Worm (Caenorhabditis elegans) whole organism, L4 larva: ENCODE data around the gene C27B7.5.

Experiments
- D1046.2 ChIP-seq: fragments of 200-800 bp; sonication (Bioruptor generic); IDR thresholded peaks from 2 replicates; pipeline ENCODE4 v1.3.6; 2022; ENCODE audit warnings: missing genetic modification characterization, missing compliant biosample characterization
- F10B5.3 ChIP-seq: sonication (generic microtip); optimal IDR thresholded peaks from 2 replicates; lab custom pipeline; 2016; ENCODE audit warnings: mild to moderate bottlenecking, missing genetic modification characterization, missing compliant biosample characterization
- F37D6.2 ChIP-seq: sonication (generic microtip); optimal IDR thresholded peaks from 2 replicates; lab custom pipeline; 2016; ENCODE audit warnings: mild to moderate bottlenecking, missing genetic modification characterization, missing compliant biosample characterization
- F44E2.7 ChIP-seq: fragments of 200-800 bp; sonication (Bioruptor generic); IDR thresholded peaks from 2 replicates; pipeline ENCODE4 v2.1.2; 2022; ENCODE audit warnings: missing genetic modification characterization, missing compliant biosample characterization
- F49E8.2 ChIP-seq: sonication (generic microtip); optimal IDR thresholded peaks from 2 replicates; lab custom pipeline; 2016; ENCODE audit warnings: missing compliant biosample characterization, mild to moderate bottlenecking, missing genetic modification characterization, borderline replicate concordance
- T26A8.4 ChIP-seq: fragments of 200-800 bp; sonication (Bioruptor generic); IDR thresholded peaks from 2 replicates; pipeline ENCODE4 v1.3.6; 2022; ENCODE audit warnings: missing genetic modification characterization, missing compliant biosample characterization
- Y105C5A.15 ChIP-seq: fragments of 200-800 bp; sonication (Bioruptor generic); IDR thresholded peaks from 2 replicates; pipeline ENCODE4 v1.3.6; 2022; ENCODE audit warnings: missing genetic modification characterization, missing compliant biosample characterization
- Y5F2A.4 ChIP-seq: fragments of 200-800 bp; sonication (Bioruptor generic); optimal IDR thresholded peaks from 2 replicates; lab custom pipeline; 2018; ENCODE audit warnings: mild to moderate bottlenecking, missing genetic modification characterization, missing compliant biosample characterization
- ZK546.5 ChIP-seq, 2 experiments: sonication (generic microtip); optimal IDR thresholded peaks; 2 replicates each; lab custom pipeline; 2017; ENCODE audit warnings: missing biosample characterization in 2 of 2, missing genetic modification characterization in 2 of 2
- arid-1 ChIP-seq: fragments of 200-800 bp; sonication (Bioruptor generic); conservative IDR thresholded peaks from 2 replicates; pipeline ENCODE4 v1.3.6; 2022; ENCODE audit warnings: missing genetic modification reagents, missing genetic modification characterization, missing compliant biosample characterization
- attf-4 ChIP-seq: sonication (generic microtip); optimal IDR thresholded peaks from 3 replicates; lab custom pipeline; 2017; ENCODE audit warnings: missing biosample characterization, missing genetic modification characterization
- ceh-20 ChIP-seq: fragments of 200-800 bp; sonication (Bioruptor generic); IDR thresholded peaks from 2 replicates; pipeline ENCODE4 v1.3.6; 2022; ENCODE audit warnings: missing genetic modification reagents, missing genetic modification characterization, missing compliant biosample characterization
- ceh-62 ChIP-seq: sonication (generic microtip); optimal IDR thresholded peaks from 2 replicates; lab custom pipeline; 2017; ENCODE audit warnings: missing biosample characterization, missing genetic modification characterization
- ceh-82 ChIP-seq: sonication (generic microtip); optimal IDR thresholded peaks from 2 replicates; lab custom pipeline; 2017; ENCODE audit warnings: missing biosample characterization, missing genetic modification characterization
- ces-1 ChIP-seq: fragments of 150-350 bp; sonication (generic microtip); optimal IDR thresholded peaks from 4 replicates; lab custom pipeline; 2014; ENCODE audit warnings: missing biosample characterization, missing genetic modification reagents, missing genetic modification characterization
- daf-12 ChIP-seq: fragments of 150-350 bp; optimal IDR thresholded peaks from 2 replicates; lab custom pipeline; 2014; ENCODE audit warnings: missing biosample characterization, missing genetic modification reagents, missing genetic modification characterization
- daf-8 ChIP-seq: fragments of 200-800 bp; sonication (Bioruptor generic); IDR thresholded peaks from 2 replicates; pipeline ENCODE4 v1.3.6; 2022; ENCODE audit warnings: missing genetic modification characterization, missing compliant biosample characterization
- dmd-6 ChIP-seq: fragments of 200-800 bp; sonication (Bioruptor generic); IDR thresholded peaks from 2 replicates; pipeline ENCODE4 v1.3.6; 2022; ENCODE audit warnings: missing genetic modification reagents, missing genetic modification characterization, missing compliant biosample characterization
- dmd-8 ChIP-seq: fragments of 200-800 bp; sonication (Bioruptor generic); IDR thresholded peaks from 2 replicates; pipeline ENCODE4 v1.3.6; 2022; ENCODE audit warnings: missing genetic modification characterization, missing compliant biosample characterization
- dmd-9 ChIP-seq: fragments of 200-800 bp; sonication (Bioruptor generic); IDR thresholded peaks from 2 replicates; pipeline ENCODE4 v1.3.6; 2022; ENCODE audit warnings: missing genetic modification reagents, missing genetic modification characterization, missing compliant biosample characterization
- fkh-10 ChIP-seq: fragments of 150-350 bp; optimal IDR thresholded peaks from 2 replicates; lab custom pipeline; 2014; ENCODE audit warnings: missing biosample characterization, missing genetic modification reagents, missing genetic modification characterization
- fos-1 ChIP-seq: fragments of 150-350 bp; optimal IDR thresholded peaks from 2 replicates; lab custom pipeline; 2014; ENCODE audit warnings: missing biosample characterization, missing genetic modification characterization
- hlh-30 ChIP-seq: sonication (generic microtip); optimal IDR thresholded peaks from 2 replicates; lab custom pipeline; 2017; ENCODE audit warnings: antibody characterized with exemption, mild to moderate bottlenecking, missing genetic modification characterization, missing compliant biosample characterization; ENCODE audit not compliant: insufficient read depth
- hmg-1.1 ChIP-seq: fragments of 200-800 bp; sonication (Bioruptor generic); IDR thresholded peaks from 2 replicates; pipeline ENCODE4 v1.3.6; 2022; ENCODE audit warnings: missing genetic modification reagents, missing genetic modification characterization, missing compliant biosample characterization
- jun-1 ChIP-seq: fragments of 150-350 bp; optimal IDR thresholded peaks from 2 replicates; lab custom pipeline; 2014; ENCODE audit warnings: missing biosample characterization, missing genetic modification reagents, missing genetic modification characterization
- lim-7 ChIP-seq: fragments of 200-800 bp; sonication (Bioruptor generic); IDR thresholded peaks from 2 replicates; pipeline ENCODE4 v1.3.6; 2022; ENCODE audit warnings: missing genetic modification characterization, missing compliant biosample characterization
- lin-1 ChIP-seq: fragments of 200-800 bp; sonication (Bioruptor generic); IDR thresholded peaks from 2 replicates; pipeline ENCODE4 v1.3.6; 2022; ENCODE audit warnings: missing genetic modification reagents, missing genetic modification characterization, missing compliant biosample characterization
- lin-15B ChIP-seq: fragments of 150-350 bp; sonication (generic microtip); optimal IDR thresholded peaks from 3 replicates; lab custom pipeline; 2014; ENCODE audit warnings: missing biosample characterization, missing genetic modification characterization
- lin-29 ChIP-seq: fragments of 200-800 bp; sonication (Bioruptor generic); IDR thresholded peaks from 2 replicates; pipeline ENCODE4 v1.3.6; 2022; ENCODE audit warnings: missing genetic modification reagents, missing genetic modification characterization, missing compliant biosample characterization
- lin-38 ChIP-seq: fragments of 200-800 bp; sonication (Bioruptor generic); IDR thresholded peaks from 2 replicates; pipeline ENCODE4 v1.3.6; 2022; ENCODE audit warnings: missing genetic modification reagents, missing genetic modification characterization, missing compliant biosample characterization
- lir-3 ChIP-seq: sonication (generic microtip); optimal IDR thresholded peaks from 2 replicates; lab custom pipeline; 2016; ENCODE audit warnings: mild to moderate bottlenecking, missing genetic modification characterization, missing compliant biosample characterization
- mdt-29 ChIP-seq: fragments of 200-800 bp; sonication (Bioruptor generic); IDR thresholded peaks from 2 replicates; pipeline ENCODE4 v1.3.6; 2022; ENCODE audit warnings: missing genetic modification reagents, missing genetic modification characterization, missing compliant biosample characterization
- mep-1 ChIP-seq: fragments of 150-350 bp; sonication (generic microtip); optimal IDR thresholded peaks from 3 replicates; lab custom pipeline; 2014; ENCODE audit warnings: missing biosample characterization, missing genetic modification characterization
- mxl-3 ChIP-seq: fragments of 200-800 bp; sonication (Bioruptor generic); optimal IDR thresholded peaks from 2 replicates; lab custom pipeline; 2018; ENCODE audit warnings: mild to moderate bottlenecking, missing genetic modification characterization, missing compliant biosample characterization
- nhr-28 ChIP-seq: fragments of 150-350 bp; optimal IDR thresholded peaks from 2 replicates; lab custom pipeline; 2014; ENCODE audit warnings: missing biosample characterization, missing genetic modification characterization
- nhr-41 ChIP-seq: fragments of 200-800 bp; sonication (Bioruptor generic); IDR thresholded peaks from 2 replicates; pipeline ENCODE4 v1.3.6; 2022; ENCODE audit warnings: missing genetic modification reagents, missing genetic modification characterization, missing compliant biosample characterization
- nhr-48 ChIP-seq: sonication (generic microtip); optimal IDR thresholded peaks from 2 replicates; lab custom pipeline; 2016; ENCODE audit warnings: mild to moderate bottlenecking, missing genetic modification characterization, missing compliant biosample characterization
- nhr-6 ChIP-seq: fragments of 150-350 bp; optimal IDR thresholded peaks from 2 replicates; lab custom pipeline; 2014; ENCODE audit warnings: missing biosample characterization, missing genetic modification characterization
- nhr-76 ChIP-seq: fragments of 150-350 bp; optimal IDR thresholded peaks from 2 replicates; lab custom pipeline; 2014; ENCODE audit warnings: missing biosample characterization, missing genetic modification characterization
- nhr-77 ChIP-seq: fragments of 150-350 bp; optimal IDR thresholded peaks from 2 replicates; lab custom pipeline; 2014; ENCODE audit warnings: missing biosample characterization, missing genetic modification characterization
- pha-4 ChIP-seq, 2 experiments: fragments of 150-350 bp in 1 of 2; fragments of 200-800 bp in 1 of 2; sonication (Bioruptor generic) in 1 of 2; IDR thresholded peaks in 1 of 2; optimal IDR thresholded peaks in 1 of 2; 2 replicates each; pipeline versions ENCODE4 v1.3.6 to Lab custom; 2014 to 2022; ENCODE audit warnings: missing genetic modification characterization in 2 of 2, missing genetic modification reagents in 2 of 2, missing biosample characterization in 1 of 2, missing compliant biosample characterization in 1 of 2
- php-3 ChIP-seq: fragments of 200-800 bp; sonication (Bioruptor generic); IDR thresholded peaks from 2 replicates; pipeline ENCODE4 v1.3.6; 2022; ENCODE audit warnings: missing genetic modification reagents, missing genetic modification characterization, missing compliant biosample characterization
- saeg-2 ChIP-seq: fragments of 200-800 bp; sonication (Bioruptor generic); IDR thresholded peaks from 2 replicates; pipeline ENCODE4 v1.3.6; 2022; ENCODE audit warnings: missing genetic modification reagents, missing genetic modification characterization, missing compliant biosample characterization
- set-16 ChIP-seq: fragments of 200-800 bp; sonication (Bioruptor generic); IDR thresholded peaks from 2 replicates; pipeline ENCODE4 v1.3.6; 2022; ENCODE audit warnings: missing genetic modification reagents, missing genetic modification characterization, missing compliant biosample characterization
- snpc-1.2 ChIP-seq: fragments of 200-800 bp; sonication (Bioruptor generic); IDR thresholded peaks from 2 replicates; pipeline ENCODE4 v1.3.6; 2022; ENCODE audit warnings: missing genetic modification reagents, missing genetic modification characterization, missing compliant biosample characterization
- tra-1 ChIP-seq: fragments of 200-800 bp; sonication (Bioruptor generic); IDR thresholded peaks from 2 replicates; pipeline ENCODE4 v1.3.6; 2022; ENCODE audit warnings: missing genetic modification reagents, missing genetic modification characterization, missing compliant biosample characterization
- vab-7 ChIP-seq: fragments of 200-800 bp; sonication (Bioruptor generic); IDR thresholded peaks from 2 replicates; pipeline ENCODE4 v1.3.6; 2022; ENCODE audit warnings: missing genetic modification reagents, missing genetic modification characterization, missing compliant biosample characterization
- zag-1 ChIP-seq: fragments of 150-350 bp; optimal IDR thresholded peaks from 2 replicates; lab custom pipeline; 2014; ENCODE audit warnings: missing biosample characterization, missing genetic modification characterization
- zfp-2 ChIP-seq: sonication (generic microtip); optimal IDR thresholded peaks from 2 replicates; lab custom pipeline; 2016; ENCODE audit warnings: mild to moderate bottlenecking, missing genetic modification characterization, missing compliant biosample characterization
- zfp-3 ChIP-seq: fragments of 200-800 bp; sonication (Bioruptor generic); conservative IDR thresholded peaks from 2 replicates; pipeline ENCODE4 v1.3.6; 2022; ENCODE audit warnings: missing genetic modification reagents, missing genetic modification characterization, missing compliant biosample characterization
- zip-11 ChIP-seq: fragments of 200-800 bp; sonication (Bioruptor generic); IDR thresholded peaks from 2 replicates; pipeline ENCODE4 v1.3.6; 2022; ENCODE audit warnings: missing genetic modification characterization, missing compliant biosample characterization
- ztf-11 ChIP-seq: fragments of 150-350 bp; optimal IDR thresholded peaks from 2 replicates; lab custom pipeline; 2014; ENCODE audit warnings: missing biosample characterization, missing genetic modification characterization

The C27B7.5 gene

ce11 chrIV:8893746-8894145 lies 7.7 kb upstream of the C27B7.5 start, which contains the start of gene rad-54.L2 (continued):
- peak; percentile 50; the same call in 1 of the 2 replicates for TF ChIP-seq pha-4 (GFP tag; IDR thresholded peaks at IDR 0.05; lab: Robert Waterston, UW)
- peak; percentile 97 for TF ChIP-seq pha-4 (tag; optimal IDR thresholded peaks at IDR 0.05; lab: Kevin White, UChicago)
- no peak for TF ChIP-seq nhr-41 (GFP tag; lab: Robert Waterston, UW)
- TF ChIP-seq mdt-29: no peak
- TF ChIP-seq saeg-2 (GFP tag; lab: Robert Waterston, UW): no peak
- TF ChIP-seq set-16: no peak
- TF ChIP-seq hlh-30 (tag; lab: Kevin White, UChicago): peak; percentile 95
- TF ChIP-seq jun-1: no peak
- no peak for TF ChIP-seq dmd-9
- TF ChIP-seq ceh-20: no peak
- peak; percentile 52 for TF ChIP-seq nhr-6 (tag; lab: Kevin White, UChicago)
- no peak for TF ChIP-seq F10B5.3 (tag; lab: Kevin White, UChicago)
- TF ChIP-seq ceh-82: no peak
- no peak for TF ChIP-seq F37D6.2 (tag; lab: Kevin White, UChicago)
- TF ChIP-seq arid-1: peak; percentile 53; the same call in 1 of the 2 replicates
- no peak for TF ChIP-seq lin-1 (GFP tag; lab: Robert Waterston, UW)
- peak; percentile 87 for TF ChIP-seq lin-38 (GFP tag; lab: Robert Waterston, UW)
- TF ChIP-seq zfp-3: no peak
- no peak for TF ChIP-seq daf-8 (GFP tag; lab: Robert Waterston, UW)
- no peak for TF ChIP-seq ces-1 (GFP tag; lab: Kevin White, UChicago)
- no peak for TF ChIP-seq lim-7 (GFP tag; lab: Robert Waterston, UW)
- TF ChIP-seq mxl-3 (GFP tag; lab: Kevin White, UChicago): no peak
- no peak for TF ChIP-seq F44E2.7 (GFP tag; lab: Robert Waterston, UW)
- no peak for TF ChIP-seq ZK546.5 (tag; optimal IDR thresholded peaks at IDR 0.05; lab: Kevin White, UChicago)
- TF ChIP-seq zfp-2: no peak
- TF ChIP-seq dmd-8: no peak
- no peak for TF ChIP-seq ztf-11
- peak; percentile 46 for TF ChIP-seq nhr-77 (tag; lab: Kevin White, UChicago)
- no peak for TF ChIP-seq ceh-62 (tag; lab: Kevin White, UChicago)
- no peak for TF ChIP-seq zip-11 (GFP tag; lab: Robert Waterston, UW)
- TF ChIP-seq Y105C5A.15 (GFP tag; lab: Robert Waterston, UW): no peak
- no peak for TF ChIP-seq tra-1 (GFP tag; lab: Robert Waterston, UW)
- peak; percentile 15 for TF ChIP-seq lin-15B
- no peak for TF ChIP-seq T26A8.4 (GFP tag; lab: Robert Waterston, UW)
- no peak for TF ChIP-seq vab-7
- TF ChIP-seq snpc-1.2: no peak
- peak; percentile 41; the same call in 1 of the 2 replicates for TF ChIP-seq dmd-6 (GFP tag; lab: Robert Waterston, UW)
- TF ChIP-seq fos-1: no peak
- no peak for TF ChIP-seq attf-4 (tag; lab: Kevin White, UChicago)
- TF ChIP-seq daf-12 (tag; lab: Kevin White, UChicago): no peak
- no peak for TF ChIP-seq php-3 (GFP tag; lab: Robert Waterston, UW)
- TF ChIP-seq nhr-48 (tag; lab: Kevin White, UChicago): peak; percentile 35
- no peak for TF ChIP-seq nhr-76 (tag; lab: Kevin White, UChicago)
- TF ChIP-seq F49E8.2 (tag; lab: Kevin White, UChicago): no peak
- TF ChIP-seq zag-1 (tag; lab: Kevin White, UChicago): no peak
- no peak for TF ChIP-seq hmg-1.1 (GFP tag; lab: Robert Waterston, UW)
- no peak for TF ChIP-seq lin-29 (GFP tag; lab: Robert Waterston, UW)
- no peak for TF ChIP-seq lir-3
- TF ChIP-seq mep-1 (tag; lab: Kevin White, UChicago): peak; percentile 76
- TF ChIP-seq D1046.2 (GFP tag; lab: Robert Waterston, UW): no peak
- TF ChIP-seq Y5F2A.4 (GFP tag; lab: Kevin White, UChicago): no peak
- TF ChIP-seq nhr-28 (tag; lab: Kevin White, UChicago): peak; percentile 59
- peak; percentile 1 for TF ChIP-seq fkh-10
